Worm (Caenorhabditis elegans) whole organism, late embryonic: ENCODE measurements around the gene ipmk-1.

Experiments used
- C38D4.7 ChIP-seq: fragments of 200-800 bp; sonication (Bioruptor generic); optimal IDR thresholded peaks from 2 replicates; lab custom pipeline; 2018; ENCODE audit warnings: mild to moderate bottlenecking, missing genetic modification characterization, moderate library complexity, missing compliant biosample characterization
- F13H6.1 ChIP-seq: sonication (generic microtip); optimal IDR thresholded peaks from 2 replicates; lab custom pipeline; 2016; ENCODE audit warnings: missing genetic modification characterization, missing compliant biosample characterization
- K02D7.2 ChIP-seq: sonication (generic microtip); optimal IDR thresholded peaks from 2 replicates; lab custom pipeline; 2017; ENCODE audit warnings: mild to moderate bottlenecking, missing genetic modification characterization, missing compliant biosample characterization
- ahr-1 ChIP-seq: sonication (generic microtip); optimal IDR thresholded peaks from 2 replicates; lab custom pipeline; 2016; ENCODE audit warnings: missing genetic modification characterization, missing compliant biosample characterization
- ceh-14 ChIP-seq: sonication (generic microtip); optimal IDR thresholded peaks from 2 replicates; lab custom pipeline; 2016; ENCODE audit warnings: missing genotype, missing genetic modification characterization, missing compliant biosample characterization
- ceh-18 ChIP-seq: sonication (generic microtip); optimal IDR thresholded peaks from 2 replicates; lab custom pipeline; 2016; ENCODE audit warnings: missing genetic modification characterization, missing compliant biosample characterization
- ceh-19 ChIP-seq: fragments of 200-800 bp; sonication (Bioruptor generic); optimal IDR thresholded peaks from 2 replicates; lab custom pipeline; 2018; ENCODE audit warnings: mild to moderate bottlenecking, missing genetic modification characterization, missing compliant biosample characterization
- ceh-2 ChIP-seq: sonication (generic microtip); optimal IDR thresholded peaks from 2 replicates; lab custom pipeline; 2016; ENCODE audit warnings: missing genotype, missing genetic modification characterization, missing compliant biosample characterization
- ceh-22 ChIP-seq: sonication (generic microtip); optimal IDR thresholded peaks from 2 replicates; lab custom pipeline; 2017; ENCODE audit warnings: missing biosample characterization, missing genetic modification characterization
- ceh-24 ChIP-seq: sonication (generic microtip); optimal IDR thresholded peaks from 2 replicates; lab custom pipeline; 2016; ENCODE audit warnings: mild to moderate bottlenecking, missing genetic modification characterization, missing compliant biosample characterization
- ceh-30 ChIP-seq: fragments of 150-350 bp; optimal IDR thresholded peaks from 2 replicates; lab custom pipeline; 2014; ENCODE audit warnings: missing biosample characterization, missing genetic modification characterization
- ceh-34 ChIP-seq: sonication (generic microtip); optimal IDR thresholded peaks from 2 replicates; lab custom pipeline; 2016; ENCODE audit warnings: mild to moderate bottlenecking, missing genetic modification characterization, missing compliant biosample characterization
- ceh-48 ChIP-seq: sonication (generic microtip); optimal IDR thresholded peaks from 2 replicates; lab custom pipeline; 2016; ENCODE audit warnings: missing genetic modification characterization, inconsistent platforms, missing compliant biosample characterization
- ceh-6 ChIP-seq: fragments of 200-800 bp; sonication (Bioruptor generic); optimal IDR thresholded peaks from 2 replicates; lab custom pipeline; 2018; ENCODE audit warnings: mild to moderate bottlenecking, missing genetic modification characterization, missing compliant biosample characterization
- dmd-4 ChIP-seq: sonication (generic microtip); optimal IDR thresholded peaks from 2 replicates; lab custom pipeline; 2016; ENCODE audit warnings: borderline replicate concordance, missing genetic modification characterization, missing compliant biosample characterization
- dve-1 ChIP-seq: sonication (generic microtip); optimal IDR thresholded peaks from 2 replicates; lab custom pipeline; 2017; ENCODE audit warnings: antibody characterized with exemption, mild to moderate bottlenecking, missing genetic modification characterization, missing compliant biosample characterization
- elt-2 ChIP-seq: sonication (generic microtip); optimal IDR thresholded peaks from 2 replicates; lab custom pipeline; 2016; ENCODE audit warnings: missing genetic modification reagents, missing genetic modification characterization, missing compliant biosample characterization
- ets-4 ChIP-seq: sonication (generic microtip); optimal IDR thresholded peaks from 2 replicates; lab custom pipeline; 2016; ENCODE audit warnings: missing genetic modification characterization, missing compliant biosample characterization
- eyg-1 ChIP-seq: sonication (generic microtip); optimal IDR thresholded peaks from 2 replicates; lab custom pipeline; 2016; ENCODE audit warnings: missing genotype, missing genetic modification characterization, missing compliant biosample characterization
- fkh-6 ChIP-seq: sonication (generic microtip); optimal IDR thresholded peaks from 2 replicates; lab custom pipeline; 2016; ENCODE audit warnings: missing genetic modification characterization, missing compliant biosample characterization
- hlh-8 ChIP-seq: sonication (generic microtip); optimal IDR thresholded peaks from 2 replicates; lab custom pipeline; 2016; ENCODE audit warnings: missing genotype, missing genetic modification characterization, missing compliant biosample characterization
- lin-11 ChIP-seq: fragments of 200-800 bp; sonication (Bioruptor generic); optimal IDR thresholded peaks from 2 replicates; lab custom pipeline; 2018; ENCODE audit warnings: mild to moderate bottlenecking, missing genetic modification characterization, missing compliant biosample characterization
- mec-3 ChIP-seq: sonication (generic microtip); optimal IDR thresholded peaks from 2 replicates; lab custom pipeline; 2016; ENCODE audit warnings: borderline replicate concordance, missing genetic modification characterization, missing compliant biosample characterization
- nfya-1 ChIP-seq: sonication (generic microtip); optimal IDR thresholded peaks from 2 replicates; lab custom pipeline; 2017; ENCODE audit warnings: missing genetic modification characterization, mild to moderate bottlenecking, missing compliant biosample characterization, antibody characterized with exemption, moderate library complexity
- nhr-11 ChIP-seq: fragments of 150-350 bp; optimal IDR thresholded peaks from 2 replicates; lab custom pipeline; 2014; ENCODE audit warnings: missing biosample characterization, missing genetic modification characterization
- nhr-232 ChIP-seq: sonication (generic microtip); optimal IDR thresholded peaks from 2 replicates; lab custom pipeline; 2016; ENCODE audit warnings: missing genetic modification characterization, missing compliant biosample characterization
- odd-2 ChIP-seq: sonication (generic microtip); optimal IDR thresholded peaks from 2 replicates; lab custom pipeline; 2017; ENCODE audit warnings: antibody characterized with exemption, mild to moderate bottlenecking, missing genetic modification characterization, missing compliant biosample characterization
- pax-1 ChIP-seq: fragments of 150-350 bp; optimal IDR thresholded peaks from 2 replicates; lab custom pipeline; 2014; ENCODE audit warnings: missing biosample characterization, missing genetic modification characterization
- pha-4 ChIP-seq: fragments of 150-350 bp; optimal IDR thresholded peaks from 2 replicates; lab custom pipeline; 2018; ENCODE audit warnings: missing biosample characterization, missing genetic modification reagents, missing genetic modification characterization
- pqm-1 ChIP-seq: sonication (generic microtip); optimal IDR thresholded peaks from 2 replicates; lab custom pipeline; 2016; ENCODE audit warnings: missing genetic modification characterization, missing compliant biosample characterization
- rnt-1 ChIP-seq: sonication (generic microtip); optimal IDR thresholded peaks from 2 replicates; lab custom pipeline; 2016; ENCODE audit warnings: missing genetic modification characterization, missing compliant biosample characterization
- sox-2 ChIP-seq: fragments of 200-800 bp; sonication (Bioruptor generic); IDR thresholded peaks from 2 replicates; pipeline ENCODE4 v1.3.6; 2022; ENCODE audit warnings: missing genetic modification reagents, missing genetic modification characterization, missing compliant biosample characterization
- sox-4 ChIP-seq: sonication (generic microtip); optimal IDR thresholded peaks from 2 replicates; lab custom pipeline; 2017; ENCODE audit warnings: mild to moderate bottlenecking, missing genetic modification characterization, inconsistent platforms, missing compliant biosample characterization
- tbx-7 ChIP-seq: sonication (generic microtip); optimal IDR thresholded peaks from 2 replicates; lab custom pipeline; 2016; ENCODE audit warnings: missing genotype, missing genetic modification characterization, missing compliant biosample characterization
- unc-3 ChIP-seq, 2 experiments: fragments of 200-800 bp in 1 of 2; sonication (Bioruptor generic) in 1 of 2; sonication (generic microtip) in 1 of 2; conservative IDR thresholded peaks in 1 of 2; optimal IDR thresholded peaks in 1 of 2; 2 replicates each; pipeline versions ENCODE4 v1.3.6 to Lab custom; 2016 to 2022; ENCODE audit warnings: missing compliant biosample characterization in 2 of 2, missing genetic modification characterization in 2 of 2, missing genetic modification reagents in 1 of 2
- ztf-16 ChIP-seq: sonication (generic microtip); optimal IDR thresholded peaks from 2 replicates; lab custom pipeline; 2017; ENCODE audit warnings: missing genetic modification characterization, missing compliant biosample characterization

The ipmk-1 gene

ce11 chrIV:12571047-12571446 lies 23.1 kb downstream of the ipmk-1 start, which contains the start of gene K08E7.4:
Gene K08E7.4, minus strand, starts transcription at chrIV:12571147.
- TF ChIP-seq eyg-1 (tag; lab: Kevin White, UChicago): no peak
- TF ChIP-seq pqm-1 (tag; lab: Kevin White, UChicago): no peak
- TF ChIP-seq mec-3: no peak
- TF ChIP-seq elt-2 (tag; lab: Kevin White, UChicago): no peak
- TF ChIP-seq F13H6.1 (tag; lab: Kevin White, UChicago): no peak
- no peak for TF ChIP-seq nfya-1 (tag; lab: Kevin White, UChicago)
- TF ChIP-seq ets-4 (tag; lab: Kevin White, UChicago): no peak
- TF ChIP-seq ceh-19 (GFP tag; lab: Kevin White, UChicago): no peak
- no peak for TF ChIP-seq pax-1 (tag; lab: Kevin White, UChicago)
- TF ChIP-seq nhr-11: no peak

ce11 chrIV:12573068-12573467 lies 25.1 kb downstream of the ipmk-1 start, which contains the start of gene K08E7.5:
Gene K08E7.5, plus strand, starts transcription at chrIV:12573368.
- TF ChIP-seq K02D7.2 (tag; lab: Kevin White, UChicago) (no peak), C38D4.7 (GFP tag; lab: Kevin White, UChicago) (no peak), sox-4 (tag; lab: Kevin White, UChicago) (no peak), eyg-1 (tag; lab: Kevin White, UChicago) (no peak), pax-1 (tag; lab: Kevin White, UChicago) (no peak), ceh-22 (tag; lab: Kevin White, UChicago) (no peak), ahr-1 (tag; lab: Kevin White, UChicago) (no peak), ceh-30 (tag; lab: Kevin White, UChicago) (no peak), sox-2 (GFP tag; lab: Robert Waterston, UW) (no peak), fkh-6 (tag; lab: Kevin White, UChicago) (no peak), hlh-8 (no peak), ceh-6 (GFP tag; lab: Kevin White, UChicago) (no peak), ceh-24 (no peak), ceh-34 (tag; lab: Kevin White, UChicago) (no peak), rnt-1 (tag; lab: Kevin White, UChicago) (no peak), ceh-48 (tag; lab: Kevin White, UChicago) (no peak), ceh-2 (no peak)

DNA sequence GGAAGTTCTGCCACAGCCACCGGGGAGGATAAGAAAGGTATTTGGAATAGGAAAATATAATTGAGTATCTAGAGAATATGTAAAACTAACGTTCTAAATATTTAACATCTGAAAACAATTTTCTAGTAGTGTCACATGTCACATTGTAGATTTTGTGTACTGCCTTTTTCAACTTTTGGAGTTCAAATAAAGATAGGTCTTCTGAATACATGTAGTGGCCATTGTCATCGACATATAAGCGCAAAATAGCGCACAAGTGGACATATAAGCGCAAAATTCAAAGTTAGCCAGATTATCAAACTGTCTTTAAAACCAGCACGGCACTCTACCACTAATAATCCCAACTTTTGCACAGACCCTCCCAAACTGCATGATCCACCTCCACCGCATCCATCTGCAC lies 26.3 kb downstream of the ipmk-1 start:
- no peak for TF ChIP-seq ztf-16 (tag; lab: Kevin White, UChicago)
- TF ChIP-seq rnt-1 (tag; lab: Kevin White, UChicago): no peak
- no peak for TF ChIP-seq dve-1
- TF ChIP-seq fkh-6 (tag; lab: Kevin White, UChicago): no peak
- TF ChIP-seq mec-3: no peak
- no peak for TF ChIP-seq dmd-4 (tag; lab: Kevin White, UChicago)
- TF ChIP-seq ceh-14 (tag; lab: Kevin White, UChicago): no peak
- no peak for TF ChIP-seq F13H6.1 (tag; lab: Kevin White, UChicago)
- no peak for TF ChIP-seq sox-4 (tag; lab: Kevin White, UChicago)

DNA sequence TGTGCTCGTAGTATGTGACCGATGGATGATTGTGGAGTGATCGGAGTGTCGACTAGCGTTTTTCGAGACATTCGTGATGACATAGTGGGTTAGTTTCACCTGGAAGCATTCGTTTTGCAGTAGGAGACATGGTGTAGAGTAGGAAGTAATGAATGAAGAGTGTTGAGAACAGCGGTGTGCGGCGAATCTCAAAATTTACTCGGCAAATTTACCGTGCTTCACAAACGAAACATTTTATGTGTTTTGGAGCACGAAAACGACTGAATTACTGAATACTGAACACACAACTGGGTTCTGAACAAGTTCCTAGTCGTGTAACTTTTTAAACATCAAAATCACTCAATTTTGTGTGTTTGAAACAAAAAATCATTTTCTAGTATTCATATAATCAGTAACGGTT lies 33.1 kb downstream of the ipmk-1 start, which contains the start of gene K08E7.6:
Gene K08E7.6 (minus strand): TSS at position 101 of the 400 bp plus-strand sequence.
- TF ChIP-seq ceh-34 (tag; lab: Kevin White, UChicago): no peak
- TF ChIP-seq ceh-22 (tag; lab: Kevin White, UChicago): no peak
- TF ChIP-seq K02D7.2 (tag; lab: Kevin White, UChicago): no peak
- no peak for TF ChIP-seq hlh-8
- no peak for TF ChIP-seq ets-4 (tag; lab: Kevin White, UChicago)
- no peak for TF ChIP-seq unc-3 (GFP tag; conservative IDR thresholded peaks at IDR 0.05; lab: Robert Waterston, UW)
- no peak for TF ChIP-seq unc-3 (tag; optimal IDR thresholded peaks at IDR 0.05; lab: Kevin White, UChicago)
- TF ChIP-seq tbx-7 (tag; lab: Kevin White, UChicago): no peak
- no peak for TF ChIP-seq nhr-232 (tag; lab: Kevin White, UChicago)
- no peak for TF ChIP-seq lin-11
- no peak for TF ChIP-seq pha-4 (tag; lab: Kevin White, UChicago)
- TF ChIP-seq odd-2 (tag; lab: Kevin White, UChicago): no peak
- TF ChIP-seq ceh-18 (tag; lab: Kevin White, UChicago): no peak
- no peak for TF ChIP-seq ceh-48 (tag; lab: Kevin White, UChicago)
- TF ChIP-seq ahr-1 (tag; lab: Kevin White, UChicago): no peak
- TF ChIP-seq, all 69 proteins: peak for 0
